Worm (Caenorhabditis elegans) whole organism, L3 larva: ENCODE measurements around the gene Y94H6A.12.

ENCODE experiments used
- R02D3.7 ChIP-seq: fragments of 150-350 bp; optimal IDR thresholded peaks from 2 replicates; lab custom pipeline; 2014; ENCODE audit warnings: missing biosample characterization, missing genetic modification characterization
- ZK546.5 ChIP-seq: sonication (generic microtip); optimal IDR thresholded peaks from 2 replicates; lab custom pipeline; 2017; ENCODE audit warnings: missing biosample characterization, missing genetic modification characterization
- aly-2 ChIP-seq: fragments of 150-350 bp; optimal IDR thresholded peaks from 2 replicates; lab custom pipeline; 2014; ENCODE audit warnings: missing biosample characterization, missing genetic modification characterization
- ama-1 ChIP-seq: fragments of 150-350 bp; optimal IDR thresholded peaks from 2 replicates; lab custom pipeline; 2018
- ceh-16 ChIP-seq: sonication (generic microtip); optimal IDR thresholded peaks from 2 replicates; lab custom pipeline; 2017; ENCODE audit warnings: missing biosample characterization, missing genetic modification characterization
- ceh-28 ChIP-seq: fragments of 150-350 bp; optimal IDR thresholded peaks from 2 replicates; lab custom pipeline; 2014; ENCODE audit warnings: missing biosample characterization, missing genetic modification reagents, missing genetic modification characterization
- ceh-82 ChIP-seq: fragments of 150-350 bp; optimal IDR thresholded peaks from 2 replicates; lab custom pipeline; 2014; ENCODE audit warnings: missing biosample characterization, missing genetic modification characterization
- daf-12 ChIP-seq: fragments of 150-350 bp; optimal IDR thresholded peaks from 2 replicates; lab custom pipeline; 2014; ENCODE audit warnings: missing biosample characterization, missing genetic modification reagents, missing genetic modification characterization
- egl-27 ChIP-seq: sonication (generic microtip); optimal IDR thresholded peaks from 4 replicates; lab custom pipeline; 2017; ENCODE audit warnings: missing biosample characterization, missing genetic modification reagents, missing genetic modification characterization
- egl-5 ChIP-seq: fragments of 150-350 bp; optimal IDR thresholded peaks from 2 replicates; lab custom pipeline; 2017; ENCODE audit warnings: missing biosample characterization, missing genetic modification reagents, missing genetic modification characterization, inconsistent platforms
- elt-1 ChIP-seq: fragments of 150-350 bp; optimal IDR thresholded peaks from 2 replicates; lab custom pipeline; 2014; ENCODE audit warnings: missing biosample characterization, missing genetic modification characterization
- elt-2 ChIP-seq: sonication (generic microtip); optimal IDR thresholded peaks from 2 replicates; lab custom pipeline; 2016; ENCODE audit warnings: missing genetic modification reagents, mild to moderate bottlenecking, missing genetic modification characterization, missing compliant biosample characterization
- elt-3 ChIP-seq, 3 experiments: fragments of 150-350 bp in 1 of 3; sonication (generic microtip) in 2 of 3; optimal IDR thresholded peaks; 2 replicates in 2 of 3; 4 replicates in 1 of 3; lab custom pipeline; 2014 to 2017; ENCODE audit warnings: missing biosample characterization in 3 of 3, missing genetic modification characterization in 3 of 3
- eor-1 ChIP-seq, 2 experiments: fragments of 150-350 bp; optimal IDR thresholded peaks; 2 replicates each; lab custom pipeline; 2014 to 2018; ENCODE audit warnings: missing biosample characterization in 2 of 2, missing genetic modification characterization in 2 of 2
- fkh-10 ChIP-seq: sonication (generic microtip); optimal IDR thresholded peaks from 2 replicates; lab custom pipeline; 2017; ENCODE audit warnings: missing biosample characterization, missing genetic modification reagents, missing genetic modification characterization
- fkh-2 ChIP-seq: fragments of 150-350 bp; optimal IDR thresholded peaks from 2 replicates; lab custom pipeline; 2014; ENCODE audit warnings: missing biosample characterization, missing genetic modification reagents, missing genetic modification characterization
- fos-1 ChIP-seq: fragments of 150-350 bp; optimal IDR thresholded peaks from 2 replicates; lab custom pipeline; 2014; ENCODE audit warnings: missing biosample characterization, missing genetic modification characterization
- hmg-11 ChIP-seq: sonication (generic microtip); optimal IDR thresholded peaks from 2 replicates; lab custom pipeline; 2016; ENCODE audit warnings: missing genetic modification characterization, missing compliant biosample characterization
- jun-1 ChIP-seq: fragments of 150-350 bp; optimal IDR thresholded peaks from 2 replicates; lab custom pipeline; 2014; ENCODE audit warnings: missing biosample characterization, missing genetic modification reagents, missing genetic modification characterization
- lin-15B ChIP-seq: fragments of 150-350 bp; optimal IDR thresholded peaks from 2 replicates; lab custom pipeline; 2014; ENCODE audit warnings: missing biosample characterization, missing genetic modification characterization
- lin-39 ChIP-seq: fragments of 150-350 bp; optimal IDR thresholded peaks from 2 replicates; lab custom pipeline; 2018; ENCODE audit warnings: missing biosample characterization, missing genetic modification reagents, missing genetic modification characterization
- lsy-12 ChIP-seq: sonication (generic microtip); optimal IDR thresholded peaks from 2 replicates; lab custom pipeline; 2016; ENCODE audit warnings: mild to moderate bottlenecking, missing genetic modification characterization, missing compliant biosample characterization
- mdl-1 ChIP-seq: fragments of 150-350 bp; optimal IDR thresholded peaks from 2 replicates; lab custom pipeline; 2014; ENCODE audit warnings: missing biosample characterization, missing genetic modification characterization
- mml-1 ChIP-seq: fragments of 150-350 bp; sonication (generic microtip); optimal IDR thresholded peaks from 3 replicates; lab custom pipeline; 2014; ENCODE audit warnings: missing biosample characterization, missing genetic modification characterization
- nfya-1 ChIP-seq: sonication (generic microtip); optimal IDR thresholded peaks from 2 replicates; lab custom pipeline; 2017; ENCODE audit warnings: missing genetic modification characterization, mild to moderate bottlenecking, missing compliant biosample characterization, antibody characterized with exemption, moderate library complexity; ENCODE audit not compliant: insufficient read depth
- nhr-11 ChIP-seq: fragments of 150-350 bp; optimal IDR thresholded peaks from 2 replicates; lab custom pipeline; 2014; ENCODE audit warnings: missing biosample characterization, missing genetic modification characterization
- nhr-12 ChIP-seq: fragments of 150-350 bp; optimal IDR thresholded peaks from 2 replicates; lab custom pipeline; 2014; ENCODE audit warnings: missing biosample characterization, missing genetic modification characterization
- nhr-237 ChIP-seq: fragments of 150-350 bp; optimal IDR thresholded peaks from 2 replicates; lab custom pipeline; 2014; ENCODE audit warnings: missing biosample characterization, missing genetic modification characterization
- nhr-25 ChIP-seq: sonication (generic microtip); optimal IDR thresholded peaks from 2 replicates; lab custom pipeline; 2017; ENCODE audit warnings: missing biosample characterization, missing genetic modification characterization
- nhr-28 ChIP-seq: fragments of 150-350 bp; optimal IDR thresholded peaks from 2 replicates; lab custom pipeline; 2014; ENCODE audit warnings: missing biosample characterization, missing genetic modification characterization
- nhr-43 ChIP-seq: sonication (generic microtip); optimal IDR thresholded peaks from 2 replicates; lab custom pipeline; 2016; ENCODE audit warnings: mild to moderate bottlenecking, missing genetic modification characterization, missing compliant biosample characterization; ENCODE audit not compliant: poor library complexity, severe bottlenecking
- nhr-76 ChIP-seq: fragments of 150-350 bp; sonication (generic microtip); optimal IDR thresholded peaks from 5 replicates; lab custom pipeline; 2014; ENCODE audit warnings: missing biosample characterization, missing genetic modification characterization
- nhr-77 ChIP-seq: fragments of 150-350 bp; optimal IDR thresholded peaks from 2 replicates; lab custom pipeline; 2014; ENCODE audit warnings: missing biosample characterization, missing genetic modification characterization
- pha-4 ChIP-seq: fragments of 150-350 bp; optimal IDR thresholded peaks from 2 replicates; lab custom pipeline; 2014; ENCODE audit warnings: missing biosample characterization, missing genetic modification reagents, missing genetic modification characterization
- pqm-1 ChIP-seq: fragments of 150-350 bp; optimal IDR thresholded peaks from 2 replicates; lab custom pipeline; 2017; ENCODE audit warnings: missing biosample characterization, missing genetic modification characterization, inconsistent platforms
- sea-2 ChIP-seq: fragments of 150-350 bp; sonication (generic microtip); optimal IDR thresholded peaks from 4 replicates; lab custom pipeline; 2014; ENCODE audit warnings: missing biosample characterization, missing genetic modification reagents, missing genetic modification characterization
- skn-1 ChIP-seq: fragments of 150-350 bp; optimal IDR thresholded peaks from 2 replicates; lab custom pipeline; 2014; ENCODE audit warnings: missing biosample characterization, missing genetic modification characterization
- snpc-4 ChIP-seq: fragments of 150-350 bp; optimal IDR thresholded peaks from 2 replicates; lab custom pipeline; 2014; ENCODE audit warnings: missing biosample characterization, missing genetic modification characterization
- tbx-2 ChIP-seq: sonication (generic microtip); optimal IDR thresholded peaks from 2 replicates; lab custom pipeline; 2016; ENCODE audit warnings: mild to moderate bottlenecking, missing genetic modification characterization, missing compliant biosample characterization
- unc-62 ChIP-seq: fragments of 150-350 bp; sonication (generic microtip); optimal IDR thresholded peaks from 4 replicates; lab custom pipeline; 2014; ENCODE audit warnings: missing biosample characterization, missing genetic modification reagents, missing genetic modification characterization
- zag-1 ChIP-seq: fragments of 150-350 bp; optimal IDR thresholded peaks from 2 replicates; lab custom pipeline; 2014; ENCODE audit warnings: missing biosample characterization, missing genetic modification characterization
- ztf-11 ChIP-seq: fragments of 150-350 bp; optimal IDR thresholded peaks from 2 replicates; lab custom pipeline; 2014; ENCODE audit warnings: missing biosample characterization, missing genetic modification characterization
- ztf-4 ChIP-seq: fragments of 150-350 bp; optimal IDR thresholded peaks from 2 replicates; lab custom pipeline; 2014; ENCODE audit warnings: missing biosample characterization, missing genetic modification characterization

Gene Y94H6A.12

ce11 chrIV:2680281-2680680 is 32.6 kb downstream of the Y94H6A.12 start:
- TF ChIP-seq ceh-28 (tag; lab: Kevin White, UChicago) = peak; percentile 86
- TF ChIP-seq nhr-237 (tag; lab: Kevin White, UChicago) = no peak
- TF ChIP-seq fkh-2 (tag; lab: Kevin White, UChicago) = no peak

- TF ChIP-seq egl-5 (tag; lab: Kevin White, UChicago) = no peak
- no peak for TF ChIP-seq ceh-16 (tag; lab: Kevin White, UChicago)
- TF ChIP-seq jun-1 (tag; lab: Kevin White, UChicago) = no peak
- no peak for TF ChIP-seq pha-4 (tag; lab: Kevin White, UChicago)
- no peak for TF ChIP-seq aly-2
- no peak for TF ChIP-seq lsy-12
- no peak for TF ChIP-seq ama-1 (lab: Kevin White, UChicago)
- TF ChIP-seq nhr-77 (tag; lab: Kevin White, UChicago) = no peak
- TF ChIP-seq R02D3.7 (tag; lab: Kevin White, UChicago) = no peak
- no peak for TF ChIP-seq ceh-82 (tag; lab: Kevin White, UChicago)
- TF ChIP-seq tbx-2 (tag; lab: Kevin White, UChicago) = no peak
- TF ChIP-seq ceh-28 (tag; lab: Kevin White, UChicago) = no peak
- TF ChIP-seq mdl-1 (tag; lab: Kevin White, UChicago) = no peak
- TF ChIP-seq nhr-28 = no peak
- no peak for TF ChIP-seq nhr-237 (tag; lab: Kevin White, UChicago)
- TF ChIP-seq elt-3 (tag; optimal IDR thresholded peaks at IDR 0.05; lab: Kevin White, UChicago) = no peak
- no peak for TF ChIP-seq snpc-4
- TF ChIP-seq pqm-1 (tag; lab: Kevin White, UChicago) = no peak
- TF ChIP-seq lin-39 (tag; lab: Kevin White, UChicago) = no peak
Measured at ce11 chrIV:2678152-2678551, 34.7 kb downstream of the Y94H6A.12 start.

DNA sequence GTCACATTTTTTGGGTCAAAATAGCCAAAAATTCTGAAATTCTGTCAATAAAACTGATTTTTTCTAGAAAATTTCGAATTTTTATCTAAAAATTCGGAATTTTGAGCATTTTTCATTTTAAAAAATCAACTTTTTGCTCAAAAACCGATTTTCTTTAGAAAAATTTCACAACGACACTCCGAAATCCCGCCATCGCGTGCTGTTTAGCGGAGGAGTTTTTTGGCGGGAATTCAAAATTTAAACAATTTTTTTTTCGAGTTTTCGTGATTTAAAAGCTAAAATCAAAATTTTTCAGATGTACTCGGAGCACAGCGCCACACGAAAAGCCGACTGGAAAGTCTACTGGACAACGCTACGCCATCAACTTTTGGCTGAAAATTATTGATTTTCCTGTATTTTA is 35.1 kb downstream of the Y94H6A.12 start:
- no peak for TF ChIP-seq ztf-11
- no peak for TF ChIP-seq snpc-4
- no peak for TF ChIP-seq lsy-12
- no peak for TF ChIP-seq mdl-1 (tag; lab: Kevin White, UChicago)
- TF ChIP-seq nhr-12 (tag; lab: Kevin White, UChicago) = no peak
- TF ChIP-seq ceh-28 (tag; lab: Kevin White, UChicago) = no peak
- no peak for TF ChIP-seq elt-2 (tag; lab: Kevin White, UChicago)
- TF ChIP-seq hmg-11 = no peak

DNA sequence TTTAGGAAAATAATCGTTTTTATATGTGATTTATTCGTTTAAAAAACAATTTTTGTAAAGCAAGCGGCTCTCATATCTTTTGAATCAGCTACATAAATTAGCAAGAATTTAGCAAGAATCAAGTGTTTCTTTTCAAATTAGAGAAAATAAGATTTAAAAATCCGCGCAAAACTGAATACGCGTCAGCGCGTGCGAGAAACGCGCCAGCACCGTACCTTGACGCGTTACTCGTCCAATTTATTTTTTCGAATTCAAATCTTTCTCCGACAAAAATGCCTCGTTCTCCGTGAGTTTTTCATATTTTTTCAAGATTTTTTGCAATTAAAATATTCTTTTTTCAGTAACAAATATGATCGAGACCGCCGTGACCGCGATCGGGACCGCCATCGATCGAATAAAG is 36.6 kb downstream of the Y94H6A.12 start, which contains the start of gene Y94H6A.3:
Y94H6A.3 (plus strand) TSS at position 232 of the 400 bp plus-strand sequence.
- TF ChIP-seq hmg-11 (peak; percentile 48), elt-2 (tag; lab: Kevin White, UChicago) (peak; percentile 17), nhr-76 (tag; lab: Kevin White, UChicago) (no peak), sea-2 (GFP tag; lab: Kevin White, UChicago) (no peak), snpc-4 (peak; percentile 61), eor-1 (tag; optimal IDR thresholded peaks at IDR 0.05; lab: Kevin White, UChicago) (peak in 1 of 2 experiments; percentile 24), ztf-11 (no peak), skn-1 (tag; lab: Kevin White, UChicago) (peak; percentile 84), ceh-82 (tag; lab: Kevin White, UChicago) (peak; percentile 68), pqm-1 (tag; lab: Kevin White, UChicago) (peak; percentile 20), nhr-12 (tag; lab: Kevin White, UChicago) (no peak), daf-12 (tag; lab: Kevin White, UChicago) (no peak), egl-27 (tag; lab: Kevin White, UChicago) (no peak), nhr-43 (tag; lab: Kevin White, UChicago) (peak; percentile 85), elt-1 (no peak), nhr-11 (tag; lab: Kevin White, UChicago) (peak; percentile 47), zag-1 (no peak), aly-2 (no peak), ama-1 (lab: Kevin White, UChicago) (peak; percentile 37), ztf-4 (tag; lab: Kevin White, UChicago) (no peak), elt-3 (tag; optimal IDR thresholded peaks at IDR 0.05; lab: Kevin White, UChicago) (no peak), fkh-2 (tag; lab: Kevin White, UChicago) (no peak), nhr-237 (tag; lab: Kevin White, UChicago) (no peak), nhr-28 (no peak), ZK546.5 (tag; lab: Kevin White, UChicago) (no peak), nhr-25 (tag; lab: Kevin White, UChicago) (peak; percentile 76), mml-1 (tag; lab: Kevin White, UChicago) (no peak), fos-1 (tag; lab: Kevin White, UChicago) (no peak), jun-1 (tag; lab: Kevin White, UChicago) (peak; percentile 66), pha-4 (tag; lab: Kevin White, UChicago) (peak; percentile 90), ceh-28 (tag; lab: Kevin White, UChicago) (peak; percentile 61), R02D3.7 (tag; lab: Kevin White, UChicago) (peak; percentile 73), tbx-2 (tag; lab: Kevin White, UChicago) (peak; percentile 72), lin-15B (tag; lab: Kevin White, UChicago) (peak; percentile 97), nhr-77 (tag; lab: Kevin White, UChicago) (no peak), lin-39 (tag; lab: Kevin White, UChicago) (peak; percentile 68), nfya-1 (peak; percentile 92), unc-62 (GFP tag; lab: Kevin White, UChicago) (no peak), fkh-10 (GFP tag; lab: Kevin White, UChicago) (peak; percentile 87), mdl-1 (tag; lab: Kevin White, UChicago) (no peak), lsy-12 (peak; percentile 52), ceh-16 (tag; lab: Kevin White, UChicago) (no peak)
